Fruit fly (Drosophila melanogaster): Measurements from ENCODE around the gene CG14624.

Gene CG14624

dm6 chrX:1233989-1234388, 27.5 kb downstream of the CG14624 start (continued):
- TF ChIP-seq stwl (tag; optimal IDR thresholded peaks at IDR 0.05) (no peak), CG11695 (GFP tag; IDR thresholded peaks at IDR 0.05) (no peak), chn (GFP tag; optimal IDR thresholded peaks at IDR 0.05) (peak; percentile 58), CG42726 (GFP tag; IDR thresholded peaks at IDR 0.05; ENCODE audit: partially characterized antibody) (no peak), Opbp (GFP tag; IDR thresholded peaks at IDR 0.05; ENCODE audit: partially characterized antibody) (0 out of 3 replicates have a peak, but pooled peaks have one; percentile 11), CG3407 (GFP tag; optimal IDR thresholded peaks at IDR 0.05) (no peak), crol (GFP tag; IDR thresholded peaks at IDR 0.05) (0 out of 2 replicates have a peak, but pooled peaks have one; percentile 22), ftz-f1 (GFP tag; optimal IDR thresholded peaks at IDR 0.05) (no peak), pum (GFP tag; optimal IDR thresholded peaks at IDR 0.05) (no peak), Trl (optimal IDR thresholded peaks at IDR 0.05) (peak; percentile 77 to 86), Trl (GFP tag; optimal IDR thresholded peaks at IDR 0.05) (no peak), sima (GFP tag; optimal IDR thresholded peaks at IDR 0.05) (no peak), jigr1 (GFP tag; IDR thresholded peaks at IDR 0.05) (no peak), CG9797 (GFP tag; optimal IDR thresholded peaks at IDR 0.05) (no peak), pb (GFP tag; optimal IDR thresholded peaks at IDR 0.05) (no peak), CG10267 (tag; optimal IDR thresholded peaks at IDR 0.05) (no peak), Stat92E (GFP tag; optimal IDR thresholded peaks at IDR 0.05) (no peak), CG14710 (tag; optimal IDR thresholded peaks at IDR 0.05) (no peak), gcm2 (GFP tag; optimal IDR thresholded peaks at IDR 0.05) (no peak), Poxn (GFP tag; IDR thresholded peaks at IDR 0.05) (no peak), CG6689 (GFP tag; IDR thresholded peaks at IDR 0.05) (peak; percentile 61), Lhr (GFP tag; optimal IDR thresholded peaks at IDR 0.05) (no peak), CG13287 (GFP tag; IDR thresholded peaks at IDR 0.05; ENCODE audit: partially characterized antibody) (no peak), mirr (GFP tag; optimal IDR thresholded peaks at IDR 0.05) (no peak), ems (GFP tag; optimal IDR thresholded peaks at IDR 0.05) (no peak), fd96Cb (tag; optimal IDR thresholded peaks at IDR 0.05) (no peak), yki (optimal IDR thresholded peaks at IDR 0.05) (peak; percentile 61)

DNA sequence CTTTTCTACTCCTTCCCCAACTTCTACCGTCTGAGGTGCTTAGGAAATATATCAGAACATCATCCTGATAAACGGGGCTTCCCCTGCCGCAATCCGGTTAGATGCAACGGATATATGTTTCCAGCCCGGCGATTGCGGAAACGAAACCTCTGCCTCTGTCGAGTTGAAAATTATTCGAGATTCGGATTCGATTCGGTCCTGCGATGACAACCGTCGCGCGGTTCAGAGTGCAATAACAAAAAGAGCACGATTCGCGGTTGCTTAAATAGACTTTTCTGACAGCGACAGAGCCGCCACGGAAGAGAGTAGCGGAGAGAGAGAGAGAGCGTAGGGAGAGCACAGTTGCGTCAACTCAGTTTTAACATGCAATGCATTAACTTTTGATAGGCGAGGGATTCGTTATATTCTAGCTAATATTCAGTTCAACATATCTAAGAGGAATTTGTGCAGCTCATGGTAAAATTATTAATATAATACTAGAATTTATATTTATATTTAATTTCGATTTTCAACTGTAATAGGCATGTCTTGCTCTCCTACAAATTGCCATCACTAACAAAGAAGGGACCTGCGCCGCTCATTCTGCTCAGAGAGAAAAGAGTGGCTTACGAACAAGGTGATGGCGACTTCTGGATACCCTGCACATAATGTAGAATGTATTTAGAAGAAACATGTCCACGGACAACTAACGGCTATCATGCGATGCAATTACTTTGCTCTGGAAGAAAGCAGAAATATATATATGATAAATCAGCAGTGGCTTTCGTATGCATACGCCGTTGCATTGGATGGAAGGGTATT, 28.5 kb downstream of the CG14624 start:
- TF ChIP-seq CG15696 (tag; optimal IDR thresholded peaks at IDR 0.05): peak; percentile 80
- peak; percentile 83 for TF ChIP-seq CG9727 (GFP tag; optimal IDR thresholded peaks at IDR 0.05)
- no peak for TF ChIP-seq pzg (GFP tag; optimal IDR thresholded peaks at IDR 0.05)
- TF ChIP-seq CG6683 (GFP tag; optimal IDR thresholded peaks at IDR 0.05): peak; percentile 3
- TF ChIP-seq CG6689 (GFP tag; IDR thresholded peaks at IDR 0.05): peak; percentile 82
- peak; percentile 65 for TF ChIP-seq CG30403 (GFP tag; optimal IDR thresholded peaks at IDR 0.05)
- peak; percentile 69 for TF ChIP-seq cwo (GFP tag; optimal IDR thresholded peaks at IDR 0.05)
- 0 out of 3 replicates have a peak, but pooled peaks have one; percentile 61 for TF ChIP-seq CG2199 (GFP tag; IDR thresholded peaks at IDR 0.05)
- peak; percentile 61; the same call in 1 of the 2 replicates for TF ChIP-seq danr (GFP tag; IDR thresholded peaks at IDR 0.05)
- no peak for TF ChIP-seq ham (GFP tag; IDR thresholded peaks at IDR 0.05)
- peak; percentile 39 for TF ChIP-seq CG13287 (GFP tag; IDR thresholded peaks at IDR 0.05; ENCODE audit: partially characterized antibody)
- TF ChIP-seq NK7.1 (GFP tag; optimal IDR thresholded peaks at IDR 0.05): peak; percentile 59
- peak; percentile 52 for TF ChIP-seq CG3163 (GFP tag; optimal IDR thresholded peaks at IDR 0.05)
- no peak for TF ChIP-seq abd-A (tag; optimal IDR thresholded peaks at IDR 0.05)
- TF ChIP-seq Hr39 (optimal IDR thresholded peaks at IDR 0.05): no peak
- peak; percentile 47; the same call in 1 of the 2 replicates for TF ChIP-seq unc-4 (GFP tag; IDR thresholded peaks at IDR 0.05; ENCODE audit: partially characterized antibody)
- peak; percentile 67 for TF ChIP-seq nerfin-1 (tag; optimal IDR thresholded peaks at IDR 0.05)
- TF ChIP-seq Usf (GFP tag; optimal IDR thresholded peaks at IDR 0.05): peak; percentile 69
- no peak for TF ChIP-seq gcm2 (GFP tag; optimal IDR thresholded peaks at IDR 0.05)
- TF ChIP-seq so (GFP tag; IDR thresholded peaks at IDR 0.05): peak; percentile 81; the same call in 2 of the 3 replicates
- peak; percentile 81 for TF ChIP-seq Atf6 (GFP tag; IDR thresholded peaks at IDR 0.05)
- peak; percentile 13 for TF ChIP-seq CG6765 (GFP tag; optimal IDR thresholded peaks at IDR 0.05)
- peak; percentile 67 for TF ChIP-seq Chrac-16 (GFP tag; optimal IDR thresholded peaks at IDR 0.05)
- no peak for TF ChIP-seq Doc3 (GFP tag; IDR thresholded peaks at IDR 0.05; ENCODE audit: partially characterized antibody)
- TF ChIP-seq Trl (optimal IDR thresholded peaks at IDR 0.05): peak; percentile 92 to 97
- peak; percentile 42 for TF ChIP-seq Trl (GFP tag; optimal IDR thresholded peaks at IDR 0.05)
- TF ChIP-seq zfh2 (GFP tag; optimal IDR thresholded peaks at IDR 0.05): peak; percentile 65
